Fruit fly (Drosophila melanogaster) whole organism, embryonic: ENCODE data around the gene CG33306.

Experiments used
- B-H2 ChIP-seq: fragments of 200-800 bp; sonication (Bioruptor generic); optimal IDR thresholded peaks from 2 replicates; lab custom pipeline; 2018; ENCODE audit warnings: missing biosample characterization, mild to moderate bottlenecking, missing genetic modification characterization
- BEAF-32 ChIP-seq: fragments of 200-800 bp; sonication (Bioruptor generic); optimal IDR thresholded peaks from 3 replicates; lab custom pipeline; 2017; ENCODE audit warnings: missing biosample characterization, missing genetic modification characterization, mild to moderate bottlenecking, moderate library complexity, missing genetic modification reagents
- CG10366 ChIP-seq: fragments of 200-800 bp; sonication (Bioruptor generic); IDR thresholded peaks from 2 replicates; pipeline ENCODE4 v1.3.6; 2022; ENCODE audit warnings: missing biosample characterization, missing genetic modification characterization
- CG10431 ChIP-seq: fragments of 200-800 bp; sonication (Bioruptor generic); optimal IDR thresholded peaks from 3 replicates; lab custom pipeline; 2018; ENCODE audit warnings: missing biosample characterization, mild to moderate bottlenecking, missing genetic modification characterization
- CG10565 ChIP-seq: fragments of 200-800 bp; sonication (Bioruptor generic); optimal IDR thresholded peaks from 3 replicates; lab custom pipeline; 2016; ENCODE audit warnings: missing biosample characterization, mild to moderate bottlenecking, missing genetic modification characterization
- CG11247 ChIP-seq: fragments of 200-800 bp; sonication (Bioruptor generic); IDR thresholded peaks from 2 replicates; pipeline ENCODE4 v1.3.6; 2022; ENCODE audit warnings: missing biosample characterization, missing genetic modification characterization
- CG12391 ChIP-seq: fragments of 200-800 bp; sonication (Bioruptor generic); optimal IDR thresholded peaks from 3 replicates; lab custom pipeline; 2018; ENCODE audit warnings: missing biosample characterization, mild to moderate bottlenecking, missing genetic modification characterization, moderate library complexity
- CG14860 ChIP-seq: fragments of 200-800 bp; sonication (Bioruptor generic); IDR thresholded peaks from 3 replicates; pipeline ENCODE4 v1.3.6; 2022; ENCODE audit warnings: missing biosample characterization, missing genetic modification characterization; ENCODE audit not compliant: partially characterized antibody
- CG14965 ChIP-seq: fragments of 200-800 bp; sonication (Bioruptor generic); optimal IDR thresholded peaks from 2 replicates; lab custom pipeline; 2016; ENCODE audit warnings: missing biosample characterization, missing genetic modification characterization, borderline replicate concordance
- CG15514 ChIP-seq: fragments of 200-800 bp; sonication (Bioruptor generic); optimal IDR thresholded peaks from 3 replicates; lab custom pipeline; 2017; ENCODE audit warnings: missing biosample characterization, missing genetic modification characterization, mild to moderate bottlenecking, moderate library complexity, missing genetic modification reagents
- CG1602 ChIP-seq: fragments of 200-800 bp; sonication (Bioruptor generic); optimal IDR thresholded peaks from 3 replicates; lab custom pipeline; 2016; ENCODE audit warnings: missing biosample characterization, missing genetic modification characterization
- CG18262 ChIP-seq: fragments of 200-800 bp; optimal IDR thresholded peaks from 3 replicates; lab custom pipeline; 2019; ENCODE audit warnings: missing biosample characterization, mild to moderate bottlenecking, missing genetic modification characterization, moderate library complexity
- CG2129 ChIP-seq: fragments of 200-800 bp; sonication (Bioruptor generic); IDR thresholded peaks from 2 replicates; pipeline ENCODE4 v1.3.6; 2022; ENCODE audit warnings: missing biosample characterization, missing genetic modification characterization; ENCODE audit not compliant: partially characterized antibody
- CG2712 ChIP-seq: fragments of 200-800 bp; optimal IDR thresholded peaks from 3 replicates; lab custom pipeline; 2019; ENCODE audit warnings: missing biosample characterization, mild to moderate bottlenecking, missing genetic modification characterization, moderate library complexity
- CG2889 ChIP-seq: fragments of 200-800 bp; sonication (Bioruptor generic); IDR thresholded peaks from 3 replicates; pipeline ENCODE4 v1.3.6; 2022; ENCODE audit warnings: missing biosample characterization, missing genetic modification characterization
- CG32767 ChIP-seq: fragments of 200-800 bp; sonication (Bioruptor generic); IDR thresholded peaks from 2 replicates; pipeline ENCODE4 v1.3.6; 2022; ENCODE audit warnings: missing biosample characterization, missing genetic modification characterization
- CG6765 ChIP-seq: fragments of 200-800 bp; sonication (Bioruptor generic); optimal IDR thresholded peaks from 3 replicates; lab custom pipeline; 2017; ENCODE audit warnings: missing biosample characterization, mild to moderate bottlenecking, missing genetic modification characterization
- CG7556 ChIP-seq: fragments of 200-800 bp; sonication (Bioruptor generic); optimal IDR thresholded peaks from 2 replicates; lab custom pipeline; 2017; ENCODE audit warnings: missing biosample characterization, mild to moderate bottlenecking, missing genetic modification characterization
- CG8924 ChIP-seq: fragments of 200-800 bp; optimal IDR thresholded peaks from 3 replicates; lab custom pipeline; 2019; ENCODE audit warnings: missing biosample characterization, mild to moderate bottlenecking, missing genetic modification characterization, moderate library complexity
- CkIIα-i1 ChIP-seq: fragments of 200-800 bp; sonication (Bioruptor generic); IDR thresholded peaks from 2 replicates; pipeline ENCODE4 v1.3.6; 2022; ENCODE audit warnings: missing biosample characterization, missing genetic modification characterization
- Dfd ChIP-seq, 2 experiments: fragments of >200 bp; optimal IDR thresholded peaks; 2 replicates each; lab custom pipeline; 2017; ENCODE audit warnings: missing biosample characterization in 2 of 2, missing genetic modification characterization in 2 of 2
- E2f1 ChIP-seq: fragments of 200-800 bp; sonication (Bioruptor generic); IDR thresholded peaks from 2 replicates; pipeline ENCODE4 v1.3.6; 2022; ENCODE audit warnings: missing biosample characterization, missing genetic modification characterization
- Gsc ChIP-seq: fragments of 200-800 bp; sonication (Bioruptor generic); IDR thresholded peaks from 2 replicates; pipeline ENCODE4 v1.3.6; 2022; ENCODE audit warnings: missing biosample characterization, missing genetic modification characterization
- H15 ChIP-seq: fragments of 200-800 bp; sonication (Bioruptor generic); IDR thresholded peaks from 3 replicates; pipeline ENCODE4 v1.3.6; 2022; ENCODE audit warnings: missing biosample characterization, missing genetic modification characterization
- H2.0 ChIP-seq: fragments of 200-800 bp; sonication (Bioruptor generic); IDR thresholded peaks from 2 replicates; pipeline ENCODE4 v1.3.6; 2022; ENCODE audit warnings: missing biosample characterization, missing genetic modification characterization
- HLH4C ChIP-seq: fragments of 200-800 bp; sonication (Bioruptor generic); IDR thresholded peaks from 3 replicates; pipeline ENCODE4 v1.3.6; 2022; ENCODE audit warnings: missing biosample characterization, missing genetic modification characterization; ENCODE audit not compliant: partially characterized antibody
- Hand ChIP-seq: fragments of 200-800 bp; sonication (Bioruptor generic); optimal IDR thresholded peaks from 2 replicates; lab custom pipeline; 2017; ENCODE audit warnings: mild to moderate bottlenecking, missing biosample characterization, missing genetic modification reagents, missing genetic modification characterization
- Hr3 ChIP-seq: fragments of 200-800 bp; sonication (Bioruptor generic); optimal IDR thresholded peaks from 3 replicates; lab custom pipeline; 2016; ENCODE audit warnings: missing biosample characterization, missing genetic modification characterization
- Hr51 ChIP-seq, 2 experiments: fragments of 200-800 bp; sonication (Bioruptor generic); optimal IDR thresholded peaks; 2 replicates in 1 of 2; 3 replicates in 1 of 2; lab custom pipeline; 2016 to 2018; ENCODE audit warnings: missing biosample characterization in 2 of 2, missing genetic modification characterization in 2 of 2, mild to moderate bottlenecking in 1 of 2, moderate library complexity in 1 of 2
- NK7.1 ChIP-seq: fragments of 200-800 bp; sonication (Bioruptor generic); optimal IDR thresholded peaks from 3 replicates; lab custom pipeline; 2016; ENCODE audit warnings: missing biosample characterization, missing genetic modification characterization
- Nf-YA ChIP-seq: fragments of 200-800 bp; sonication (Bioruptor generic); IDR thresholded peaks from 2 replicates; pipeline ENCODE4 v1.3.6; 2022; ENCODE audit warnings: missing biosample characterization, missing genetic modification characterization
- Scr ChIP-seq: fragments of 200-800 bp; sonication (Bioruptor generic); IDR thresholded peaks from 2 replicates; pipeline ENCODE4 v1.3.6; 2022; ENCODE audit warnings: missing biosample characterization, missing genetic modification characterization; ENCODE audit not compliant: partially characterized antibody
- TFAM ChIP-seq: fragments of 200-800 bp; sonication (Bioruptor generic); optimal IDR thresholded peaks from 2 replicates; lab custom pipeline; 2017; ENCODE audit warnings: missing biosample characterization, missing genetic modification characterization, inconsistent platforms
- cwo ChIP-seq: fragments of 200-800 bp; sonication (Bioruptor generic); optimal IDR thresholded peaks from 3 replicates; lab custom pipeline; 2017; ENCODE audit warnings: missing biosample characterization, missing genetic modification characterization, mild to moderate bottlenecking, moderate library complexity, missing genetic modification reagents
- da ChIP-seq: fragments of 200-800 bp; sonication (Bioruptor generic); optimal IDR thresholded peaks from 2 replicates; lab custom pipeline; 2016; ENCODE audit warnings: missing biosample characterization, missing genetic modification characterization
- dimm ChIP-seq: fragments of 200-800 bp; sonication (Bioruptor generic); IDR thresholded peaks from 2 replicates; pipeline ENCODE4 v1.3.6; 2022; ENCODE audit warnings: missing biosample characterization, missing genetic modification characterization
- dmrt99B ChIP-seq: fragments of 200-800 bp; sonication (Bioruptor generic); optimal IDR thresholded peaks from 2 replicates; lab custom pipeline; 2018; ENCODE audit warnings: missing biosample characterization, mild to moderate bottlenecking, missing genetic modification characterization, moderate library complexity
- dpn ChIP-seq, 2 experiments: fragments of 200-800 bp; sonication (Bioruptor generic); optimal IDR thresholded peaks; 3 replicates each; lab custom pipeline; 2016; ENCODE audit warnings: missing biosample characterization in 2 of 2, missing genetic modification characterization in 2 of 2
- gcm ChIP-seq: fragments of 200-800 bp; sonication (Bioruptor generic); optimal IDR thresholded peaks from 2 replicates; lab custom pipeline; 2019; ENCODE audit warnings: missing biosample characterization, mild to moderate bottlenecking, missing genetic modification characterization, moderate library complexity
- gfzf ChIP-seq: fragments of 200-800 bp; sonication (Bioruptor generic); optimal IDR thresholded peaks from 2 replicates; lab custom pipeline; 2016; ENCODE audit warnings: missing biosample characterization, mild to moderate bottlenecking, missing genetic modification characterization, moderate library complexity
- grau ChIP-seq: fragments of 200-800 bp; optimal IDR thresholded peaks from 3 replicates; lab custom pipeline; 2019; ENCODE audit warnings: missing biosample characterization, mild to moderate bottlenecking, missing genetic modification characterization, moderate library complexity
- her ChIP-seq: fragments of 200-800 bp; sonication (Bioruptor generic); optimal IDR thresholded peaks from 2 replicates; lab custom pipeline; 2016; ENCODE audit warnings: missing biosample characterization, missing genetic modification characterization
- nerfin-2 ChIP-seq: fragments of 200-800 bp; sonication (Bioruptor generic); IDR thresholded peaks from 2 replicates; pipeline ENCODE4 v1.3.6; 2022; ENCODE audit warnings: missing biosample characterization, missing genetic modification characterization; ENCODE audit not compliant: partially characterized antibody
- p53 ChIP-seq: fragments of 200-800 bp; sonication (Bioruptor generic); optimal IDR thresholded peaks from 2 replicates; lab custom pipeline; 2016; ENCODE audit warnings: missing biosample characterization, missing genetic modification characterization
- seq ChIP-seq: fragments of 200-800 bp; sonication (Bioruptor generic); IDR thresholded peaks from 2 replicates; pipeline ENCODE4 v1.3.6; 2022; ENCODE audit warnings: missing biosample characterization, missing genetic modification characterization
- trh ChIP-seq: fragments of 200-800 bp; sonication (Bioruptor generic); optimal IDR thresholded peaks from 2 replicates; lab custom pipeline; 2016; ENCODE audit warnings: missing biosample characterization, missing genetic modification characterization
- zf30C ChIP-seq: fragments of 200-800 bp; sonication (Bioruptor generic); optimal IDR thresholded peaks from 3 replicates; lab custom pipeline; 2018; ENCODE audit warnings: missing biosample characterization, mild to moderate bottlenecking, missing genetic modification characterization

CG33306 gene

dm6 chr2L:13835002-13835910, 8.3 kb downstream of the CG33306 start, which contains the start of the genes mRpS23 and CenG1A (continued):
- TF ChIP-seq Dfd (GFP tag; optimal IDR thresholded peaks at IDR 0.05; lab: Kevin White, UChicago) (no peak), CG2129 (peak; percentile 79; the same call in 1 of the 2 replicates), B-H2 (GFP tag; lab: Kevin White, UChicago) (peak; percentile 99), Nf-YA (GFP tag; lab: Robert Waterston, UW) (peak; percentile 100), Hr51 (GFP tag; optimal IDR thresholded peaks at IDR 0.05; lab: Kevin White, UChicago) (peak; percentile 100), CG14965 (GFP tag; lab: Kevin White, UChicago) (peak; percentile 93), trh (GFP tag; lab: Kevin White, UChicago) (peak; percentile 99), dimm (GFP tag; lab: Robert Waterston, UW) (peak; percentile 99), CG12391 (peak; percentile 100), HLH4C (GFP tag; lab: Robert Waterston, UW) (peak; percentile 85), Hr3 (GFP tag; lab: Kevin White, UChicago) (peak; percentile 100), CG14860 (peak; percentile 86), CG6765 (peak; percentile 100), grau (tag; lab: Kevin White, UChicago) (peak; percentile 100), CG10431 (GFP tag; lab: Kevin White, UChicago) (peak; percentile 97), cwo (GFP tag; lab: Kevin White, UChicago) (peak; percentile 99), zf30C (GFP tag; lab: Kevin White, UChicago) (peak; percentile 60), her (GFP tag; lab: Kevin White, UChicago) (peak; percentile 98), Gsc (peak; percentile 99), CG18262 (tag; lab: Kevin White, UChicago) (peak; percentile 100), CG10565 (GFP tag; lab: Kevin White, UChicago) (peak; percentile 99), CG2889 (GFP tag; lab: Robert Waterston, UW) (peak; percentile 100), E2f1 (peak; percentile 100), CG8924 (peak; percentile 100), CG7556 (GFP tag; lab: Kevin White, UChicago) (peak; percentile 99), TFAM (peak; percentile 97), Hand (GFP tag; lab: Kevin White, UChicago) (peak; percentile 99), CkIIα-i1 (GFP tag; lab: Robert Waterston, UW) (peak; percentile 99), Scr (peak; percentile 89), da (peak; percentile 99), CG11247 (peak; percentile 100), nerfin-2 (peak; percentile 66; the same call in 1 of the 2 replicates), p53 (GFP tag; lab: Kevin White, UChicago) (peak; percentile 99), CG1602 (GFP tag; lab: Kevin White, UChicago) (peak; percentile 100), H2.0 (GFP tag; lab: Robert Waterston, UW) (peak; percentile 100), CG15514 (GFP tag; lab: Kevin White, UChicago) (peak; percentile 96), dmrt99B (tag; lab: Kevin White, UChicago) (peak; percentile 100), CG32767 (peak; percentile 100), gcm (GFP tag; lab: Kevin White, UChicago) (peak; percentile 100), BEAF-32 (peak; percentile 92), gfzf (GFP tag; lab: Kevin White, UChicago) (peak; percentile 84), CG10366 (peak; percentile 100), seq (GFP tag; lab: Robert Waterston, UW) (peak; percentile 100), CG2712 (peak; percentile 100), NK7.1 (peak; percentile 99), H15 (GFP tag; lab: Robert Waterston, UW) (peak; percentile 100), dpn (GFP tag; optimal IDR thresholded peaks at IDR 0.05; lab: Kevin White, UChicago) (peak; percentile 100)
